Worm (Caenorhabditis elegans) whole organism, L1 larva: Measurements from ENCODE around the gene K05F1.13.

Source experiments
- C16A3.4 ChIP-seq: fragments of 150-350 bp; optimal IDR thresholded peaks from 2 replicates; lab custom pipeline; 2014; ENCODE audit warnings: missing biosample characterization, missing genetic modification characterization
- F16B12.6 ChIP-seq: fragments of 150-350 bp; optimal IDR thresholded peaks from 2 replicates; lab custom pipeline; 2014; ENCODE audit warnings: missing biosample characterization, missing genetic modification characterization
- aly-2 ChIP-seq: fragments of 150-350 bp; optimal IDR thresholded peaks from 2 replicates; lab custom pipeline; 2014; ENCODE audit warnings: missing biosample characterization, missing genetic modification characterization
- blmp-1 ChIP-seq: fragments of 150-350 bp; optimal IDR thresholded peaks from 2 replicates; lab custom pipeline; 2014; ENCODE audit warnings: missing biosample characterization, missing genetic modification characterization
- ceh-8 ChIP-seq: fragments of 200-800 bp; sonication (Bioruptor generic); optimal IDR thresholded peaks from 2 replicates; lab custom pipeline; 2018; ENCODE audit warnings: mild to moderate bottlenecking, missing genetic modification characterization, moderate library complexity, missing compliant biosample characterization
- ceh-82 ChIP-seq, 3 experiments: fragments of 150-350 bp in 1 of 3; sonication (generic microtip) in 2 of 3; optimal IDR thresholded peaks; 2 replicates each; lab custom pipeline; 2014 to 2017; ENCODE audit warnings: missing biosample characterization in 3 of 3, missing genetic modification characterization in 3 of 3
- ceh-88 ChIP-seq: fragments of 200-800 bp; sonication (Bioruptor generic); IDR thresholded peaks from 2 replicates; pipeline ENCODE4 v1.3.6; 2022; ENCODE audit warnings: missing genetic modification characterization, missing compliant biosample characterization
- dpl-1 ChIP-seq, 3 experiments: fragments of 150-350 bp in 2 of 3; sonication (generic microtip) in 1 of 3; optimal IDR thresholded peaks; 2 replicates each; lab custom pipeline; 2014 to 2017; ENCODE audit warnings: missing biosample characterization in 3 of 3, missing genetic modification characterization in 3 of 3, missing genetic modification reagents in 3 of 3
- dsc-1 ChIP-seq: sonication (generic microtip); optimal IDR thresholded peaks from 2 replicates; lab custom pipeline; 2016; ENCODE audit warnings: mild to moderate bottlenecking, missing genetic modification characterization, missing compliant biosample characterization
- efl-1 ChIP-seq, 4 experiments: fragments of 150-350 bp; optimal IDR thresholded peaks in 3 of 4; peaks in 1 of 4; 1 replicate in 1 of 4; 2 replicates in 3 of 4; lab custom pipeline; 2014; ENCODE audit warnings: missing biosample characterization in 2 of 4, missing genetic modification characterization in 2 of 4, missing genetic modification reagents in 2 of 4
- efl-3 ChIP-seq: fragments of 200-800 bp; sonication (Bioruptor generic); optimal IDR thresholded peaks from 2 replicates; lab custom pipeline; 2018; ENCODE audit warnings: mild to moderate bottlenecking, missing genetic modification characterization, missing compliant biosample characterization
- egl-27 ChIP-seq, 2 experiments: fragments of 150-350 bp in 1 of 2; sonication (generic microtip); optimal IDR thresholded peaks; 3 replicates each; lab custom pipeline; 2017 to 2018; ENCODE audit warnings: missing biosample characterization in 2 of 2, missing genetic modification characterization in 2 of 2, missing genetic modification reagents in 2 of 2
- elt-2 ChIP-seq: sonication (generic microtip); optimal IDR thresholded peaks from 2 replicates; lab custom pipeline; 2016; ENCODE audit warnings: missing genetic modification characterization, mild to moderate bottlenecking, inconsistent platforms, missing compliant biosample characterization, missing genetic modification reagents
- elt-3 ChIP-seq, 6 experiments: fragments of 150-350 bp in 1 of 6; sonication (generic microtip); optimal IDR thresholded peaks; 2 replicates each; lab custom pipeline; 2017 to 2018; ENCODE audit warnings: missing biosample characterization in 6 of 6, missing genetic modification characterization in 6 of 6, inconsistent platforms in 1 of 6
- fkh-4 ChIP-seq: sonication (generic microtip); optimal IDR thresholded peaks from 2 replicates; lab custom pipeline; 2016; ENCODE audit warnings: missing compliant biosample characterization, missing genetic modification characterization, borderline replicate concordance
- fkh-8 ChIP-seq: sonication (generic microtip); optimal IDR thresholded peaks from 2 replicates; lab custom pipeline; 2016; ENCODE audit warnings: mild to moderate bottlenecking, missing genetic modification characterization, missing compliant biosample characterization
- grh-1 ChIP-seq: fragments of 200-800 bp; sonication (Bioruptor generic); IDR thresholded peaks from 2 replicates; pipeline ENCODE4 v1.3.6; 2022; ENCODE audit warnings: missing genetic modification reagents, missing genetic modification characterization, missing compliant biosample characterization
- isw-1 ChIP-seq: fragments of 200-800 bp; sonication (Bioruptor generic); IDR thresholded peaks from 2 replicates; pipeline ENCODE4 v1.3.6; 2022; ENCODE audit warnings: missing genetic modification characterization, missing compliant biosample characterization
- lin-13 ChIP-seq: fragments of 150-350 bp; optimal IDR thresholded peaks from 2 replicates; lab custom pipeline; 2014; ENCODE audit warnings: missing biosample characterization, missing genetic modification reagents, missing genetic modification characterization
- lin-14 ChIP-seq: fragments of 200-800 bp; sonication (Bioruptor generic); optimal IDR thresholded peaks from 2 replicates; lab custom pipeline; 2018; ENCODE audit warnings: mild to moderate bottlenecking, missing genetic modification characterization, moderate library complexity, missing compliant biosample characterization
- lin-35 ChIP-seq, 2 experiments: fragments of 150-350 bp; optimal IDR thresholded peaks; 2 replicates each; lab custom pipeline; 2014; ENCODE audit warnings: missing biosample characterization in 2 of 2, missing genetic modification characterization in 2 of 2, missing genetic modification reagents in 2 of 2
- lin-39 ChIP-seq: fragments of 150-350 bp; optimal IDR thresholded peaks from 2 replicates; lab custom pipeline; 2014; ENCODE audit warnings: missing biosample characterization, missing genetic modification reagents, missing genetic modification characterization
- lsy-2 ChIP-seq, 2 experiments: fragments of 150-350 bp; optimal IDR thresholded peaks; 2 replicates each; lab custom pipeline; 2014; ENCODE audit warnings: missing biosample characterization in 2 of 2, missing genetic modification characterization in 2 of 2
- mdl-1 ChIP-seq, 2 experiments: fragments of 150-350 bp; optimal IDR thresholded peaks; 2 replicates each; lab custom pipeline; 2014 to 2017; ENCODE audit warnings: missing biosample characterization in 2 of 2, missing genetic modification characterization in 2 of 2, inconsistent platforms in 1 of 2
- mep-1 ChIP-seq: fragments of 150-350 bp; optimal IDR thresholded peaks from 2 replicates; lab custom pipeline; 2014; ENCODE audit warnings: missing biosample characterization, missing genetic modification characterization
- nhr-12 ChIP-seq: sonication (generic microtip); optimal IDR thresholded peaks from 2 replicates; lab custom pipeline; 2017; ENCODE audit warnings: missing biosample characterization, missing genetic modification characterization
- nhr-20 ChIP-seq: sonication (generic microtip); optimal IDR thresholded peaks from 2 replicates; lab custom pipeline; 2016; ENCODE audit warnings: mild to moderate bottlenecking, missing genetic modification characterization, missing compliant biosample characterization
- nhr-47 ChIP-seq: sonication (generic microtip); optimal IDR thresholded peaks from 2 replicates; lab custom pipeline; 2016; ENCODE audit warnings: mild to moderate bottlenecking, missing genetic modification characterization, moderate library complexity, missing compliant biosample characterization
- nhr-71 ChIP-seq: sonication (generic microtip); optimal IDR thresholded peaks from 2 replicates; lab custom pipeline; 2016; ENCODE audit warnings: mild to moderate bottlenecking, missing genetic modification characterization, moderate library complexity, missing compliant biosample characterization
- nhr-76 ChIP-seq: sonication (generic microtip); optimal IDR thresholded peaks from 2 replicates; lab custom pipeline; 2017; ENCODE audit warnings: missing biosample characterization, missing genetic modification characterization
- nhr-77 ChIP-seq: fragments of 150-350 bp; optimal IDR thresholded peaks from 2 replicates; lab custom pipeline; 2014; ENCODE audit warnings: missing biosample characterization, missing genetic modification characterization
- nhr-85 ChIP-seq: sonication (generic microtip); peaks from one replicate; lab custom pipeline; 2016; ENCODE audit warnings: missing genetic modification characterization, inconsistent platforms, missing compliant biosample characterization
- nhr-90 ChIP-seq: sonication (generic microtip); optimal IDR thresholded peaks from 2 replicates; lab custom pipeline; 2016; ENCODE audit warnings: mild to moderate bottlenecking, missing genetic modification characterization, missing compliant biosample characterization; ENCODE audit not compliant: poor library complexity
- rnt-1 ChIP-seq: sonication (generic microtip); optimal IDR thresholded peaks from 2 replicates; lab custom pipeline; 2016; ENCODE audit warnings: mild to moderate bottlenecking, missing genetic modification characterization, moderate library complexity, missing compliant biosample characterization
- skn-1 ChIP-seq: fragments of 150-350 bp; optimal IDR thresholded peaks from 2 replicates; lab custom pipeline; 2014; ENCODE audit warnings: missing biosample characterization, missing genetic modification characterization
- snpc-4 ChIP-seq: fragments of 150-350 bp; optimal IDR thresholded peaks from 2 replicates; lab custom pipeline; 2014; ENCODE audit warnings: missing biosample characterization, missing genetic modification characterization
- snu-23 ChIP-seq: sonication (generic microtip); optimal IDR thresholded peaks from 2 replicates; lab custom pipeline; 2016; ENCODE audit warnings: missing genetic modification characterization, missing compliant biosample characterization
- sox-4 ChIP-seq: sonication (generic microtip); optimal IDR thresholded peaks from 2 replicates; lab custom pipeline; 2016; ENCODE audit warnings: missing genetic modification characterization, missing compliant biosample characterization
- swsn-7 ChIP-seq: sonication (generic microtip); optimal IDR thresholded peaks from 2 replicates; lab custom pipeline; 2016; ENCODE audit warnings: missing genetic modification characterization, missing compliant biosample characterization
- tbx-2 ChIP-seq: sonication (generic microtip); optimal IDR thresholded peaks from 2 replicates; lab custom pipeline; 2016; ENCODE audit warnings: missing genetic modification characterization, missing compliant biosample characterization
- tlp-1 ChIP-seq: fragments of 150-350 bp; optimal IDR thresholded peaks from 2 replicates; lab custom pipeline; 2014; ENCODE audit warnings: missing biosample characterization, missing genetic modification characterization
- unc-130 ChIP-seq: fragments of 150-350 bp; optimal IDR thresholded peaks from 2 replicates; lab custom pipeline; 2017; ENCODE audit warnings: missing biosample characterization, missing genetic modification characterization, inconsistent platforms
- unc-30 ChIP-seq: sonication (generic microtip); optimal IDR thresholded peaks from 2 replicates; lab custom pipeline; 2017; ENCODE audit warnings: missing biosample characterization, missing genetic modification characterization
- vab-15 ChIP-seq: sonication (generic microtip); optimal IDR thresholded peaks from 2 replicates; lab custom pipeline; 2017; ENCODE audit warnings: missing genotype, mild to moderate bottlenecking, missing genetic modification characterization, missing compliant biosample characterization
- xbp-1 ChIP-seq: sonication (generic microtip); optimal IDR thresholded peaks from 2 replicates; lab custom pipeline; 2016; ENCODE audit warnings: missing genetic modification characterization, missing compliant biosample characterization
- ztf-11 ChIP-seq, 2 experiments: sonication (generic microtip); optimal IDR thresholded peaks; 2 replicates each; lab custom pipeline; 2016 to 2017; ENCODE audit warnings: missing genetic modification characterization in 2 of 2, missing biosample characterization in 1 of 2, missing compliant biosample characterization in 1 of 2

K05F1.13 gene

ce11 chrII:5768274-5768820 is 20.6 kb upstream of the K05F1.13 start:
- TF ChIP-seq lin-14 (GFP tag; lab: Kevin White, UChicago) = peak; percentile 67
- peak; percentile 44 for TF ChIP-seq blmp-1 (tag; lab: Kevin White, UChicago)
- TF ChIP-seq lin-35 (GFP tag; optimal IDR thresholded peaks at IDR 0.05; lab: Kevin White, UChicago) = no peak
- no peak for TF ChIP-seq nhr-76 (tag; lab: Kevin White, UChicago)
- TF ChIP-seq efl-1 (optimal IDR thresholded peaks at IDR 0.05; lab: Kevin White, UChicago) = no peak
- no peak for TF ChIP-seq efl-1 (GFP tag; optimal IDR thresholded peaks at IDR 0.05 in 1 of 2; lab: Kevin White, UChicago)
- no peak for TF ChIP-seq unc-130 (tag; lab: Kevin White, UChicago)
- no peak for TF ChIP-seq egl-27 (tag; optimal IDR thresholded peaks at IDR 0.05; lab: Kevin White, UChicago)
- no peak for TF ChIP-seq C16A3.4 (tag; lab: Kevin White, UChicago)
- TF ChIP-seq xbp-1 (tag; lab: Kevin White, UChicago) = no peak
- TF ChIP-seq nhr-71 (tag; lab: Kevin White, UChicago) = peak; percentile 3
- TF ChIP-seq mdl-1 (tag; optimal IDR thresholded peaks at IDR 0.05; lab: Kevin White, UChicago) = no peak
- no peak for TF ChIP-seq tlp-1 (tag; lab: Kevin White, UChicago)
- peak; percentile 34 for TF ChIP-seq nhr-20
- peak; percentile 40 for TF ChIP-seq mep-1 (tag; lab: Kevin White, UChicago)
- TF ChIP-seq aly-2 (tag; lab: Kevin White, UChicago) = no peak
- TF ChIP-seq nhr-85 = peak; percentile 88
- TF ChIP-seq elt-3 (tag; optimal IDR thresholded peaks at IDR 0.05; lab: Kevin White, UChicago) = peak in 2 of 6 experiments; percentile 19 to 59
- peak; percentile 41 for TF ChIP-seq lin-39 (tag; lab: Kevin White, UChicago)
- peak; percentile 12 for TF ChIP-seq rnt-1 (tag; lab: Kevin White, UChicago)
- no peak for TF ChIP-seq grh-1 (GFP tag; lab: Robert Waterston, UW)
- TF ChIP-seq snu-23 (GFP tag; lab: Kevin White, UChicago) = peak; percentile 36
- TF ChIP-seq ceh-88 (GFP tag; lab: Robert Waterston, UW) = no peak

DNA sequence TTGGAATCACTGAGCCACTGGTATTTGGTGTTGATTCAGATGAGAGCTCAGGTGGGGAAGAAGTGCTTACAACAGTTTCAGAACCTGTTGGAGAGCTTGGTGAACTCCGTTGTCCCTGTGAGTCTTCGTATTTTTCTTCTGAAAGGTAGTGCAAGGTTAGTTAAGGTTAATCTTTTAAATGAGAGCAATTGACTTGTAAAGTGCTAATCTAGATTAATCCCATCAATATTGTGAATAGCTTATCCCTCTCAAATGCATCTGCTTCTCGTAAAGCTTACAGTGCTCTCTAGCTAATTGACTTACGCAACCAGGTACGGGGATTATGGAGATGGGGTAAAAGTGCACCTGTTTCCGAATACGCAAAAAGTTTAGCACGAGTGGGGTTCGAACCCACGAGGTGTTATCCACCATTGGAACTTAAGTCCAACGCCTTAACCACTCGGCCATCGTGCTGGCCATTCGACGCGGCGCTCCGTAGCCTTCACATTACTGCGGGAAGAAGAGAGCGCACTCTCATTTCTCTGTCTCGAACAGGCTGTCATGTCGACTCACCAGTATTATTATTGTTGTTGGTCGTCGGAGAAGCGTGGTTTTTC is 16.3 kb upstream of the K05F1.13 start:
- TF ChIP-seq swsn-7 (peak; percentile 51), mep-1 (tag; lab: Kevin White, UChicago) (peak; percentile 9), vab-15 (no peak), fkh-8 (tag; lab: Kevin White, UChicago) (peak; percentile 16), nhr-20 (peak; percentile 63), mdl-1 (tag; optimal IDR thresholded peaks at IDR 0.05; lab: Kevin White, UChicago) (peak in 1 of 2 experiments; percentile 50), elt-3 (tag; optimal IDR thresholded peaks at IDR 0.05; lab: Kevin White, UChicago) (peak in 1 of 6 experiments; percentile 13), nhr-12 (tag; lab: Kevin White, UChicago) (no peak), F16B12.6 (tag; lab: Kevin White, UChicago) (peak; percentile 42), nhr-90 (tag; lab: Kevin White, UChicago) (peak; percentile 50), nhr-47 (tag; lab: Kevin White, UChicago) (peak; percentile 63), nhr-71 (tag; lab: Kevin White, UChicago) (peak; percentile 63), xbp-1 (tag; lab: Kevin White, UChicago) (peak; percentile 17), lin-14 (GFP tag; lab: Kevin White, UChicago) (peak; percentile 42), snpc-4 (tag; lab: Kevin White, UChicago) (peak; percentile 23), ztf-11 (tag; optimal IDR thresholded peaks at IDR 0.05; lab: Kevin White, UChicago) (no peak), tbx-2 (tag; lab: Kevin White, UChicago) (no peak), unc-130 (tag; lab: Kevin White, UChicago) (peak; percentile 38), fkh-4 (no peak), lin-13 (GFP tag; lab: Kevin White, UChicago) (peak; percentile 28), skn-1 (tag; lab: Kevin White, UChicago) (peak; percentile 20), lin-35 (GFP tag; optimal IDR thresholded peaks at IDR 0.05; lab: Kevin White, UChicago) (peak; percentile 56 to 62), unc-30 (no peak), dsc-1 (tag; lab: Kevin White, UChicago) (peak; percentile 10), elt-2 (peak; percentile 25), ceh-82 (tag; optimal IDR thresholded peaks at IDR 0.05; lab: Kevin White, UChicago) (peak in 2 of 3 experiments; percentile 25 to 55), C16A3.4 (tag; lab: Kevin White, UChicago) (peak; percentile 56), nhr-85 (peak; percentile 57), rnt-1 (tag; lab: Kevin White, UChicago) (peak; percentile 67), isw-1 (GFP tag; lab: Robert Waterston, UW) (0 out of 2 replicates have a peak, but pooled peaks have one; percentile 3), dpl-1 (GFP tag; optimal IDR thresholded peaks at IDR 0.05; lab: Kevin White, UChicago) (peak in 2 of 3 experiments; percentile 10 to 18), nhr-77 (tag; lab: Kevin White, UChicago) (peak; percentile 19), sox-4 (no peak), lsy-2 (tag; optimal IDR thresholded peaks at IDR 0.05; lab: Kevin White, UChicago) (peak; percentile 19 to 53), snu-23 (GFP tag; lab: Kevin White, UChicago) (peak; percentile 73), ceh-8 (GFP tag; lab: Kevin White, UChicago) (peak; percentile 11), efl-3 (GFP tag; lab: Kevin White, UChicago) (no peak)
